Fruit fly (Drosophila melanogaster): ENCODE measurements around the gene CG32191.
A peak's percentile ranks its signal among the peaks of the same experiment; 100 is the strongest.

Gene CG32191

DNA sequence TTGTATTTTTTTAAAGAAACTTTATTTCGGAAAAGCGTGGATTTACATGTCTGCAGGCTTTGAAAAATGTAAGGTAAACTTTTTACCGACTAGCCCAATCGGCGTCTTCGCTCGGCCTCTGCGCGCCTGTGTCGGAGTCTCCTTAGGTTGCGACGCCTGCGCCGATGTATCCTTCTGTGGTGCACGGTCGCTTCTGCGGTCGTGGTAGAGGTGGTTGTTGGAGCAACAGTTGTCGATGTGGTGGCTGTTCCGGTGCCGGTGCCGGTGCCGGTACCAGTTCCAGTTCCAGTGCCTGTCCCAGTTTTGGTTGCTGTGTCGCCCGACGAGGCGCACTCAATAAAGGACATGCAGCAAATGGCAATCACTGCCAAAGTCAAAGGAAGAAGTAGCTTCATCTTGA, 17.9 kb downstream of the CG32191 start (continued):
- TF ChIP-seq twi (tag; optimal IDR thresholded peaks at IDR 0.05) (no peak), Dp (GFP tag; optimal IDR thresholded peaks at IDR 0.05) (no peak)

DNA sequence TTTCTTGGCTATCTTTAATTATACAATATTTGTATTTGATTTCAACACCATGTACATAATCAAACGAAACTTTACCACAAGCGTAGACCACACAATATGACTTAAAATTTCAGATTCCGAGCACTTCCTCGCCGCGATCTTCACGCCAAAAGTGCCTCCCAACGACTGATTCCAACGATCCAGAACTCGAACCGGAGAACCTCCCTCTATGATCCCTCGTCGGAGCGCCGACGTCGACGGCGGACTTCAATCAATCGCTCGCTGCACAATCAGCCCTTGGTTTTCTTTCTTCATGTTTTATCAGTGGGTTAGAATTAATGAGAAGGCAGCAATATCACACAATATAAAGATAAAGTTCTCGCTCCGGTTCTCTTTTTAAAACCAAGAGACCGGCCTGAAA, 45.0 kb downstream of the CG32191 start, which contains the start of the genes Adgf-A and Adgf-A2:
TSS of gene Adgf-A (minus strand) at position 172 of the 400 bp plus-strand sequence.
TSS of gene Adgf-A2 (minus strand) at position 172 of the 400 bp plus-strand sequence.
- 0 out of 2 replicates have a peak, but pooled peaks have one; percentile 8 for TF ChIP-seq ttk (GFP tag; IDR thresholded peaks at IDR 0.05)
- no peak for TF ChIP-seq hkb (optimal IDR thresholded peaks at IDR 0.05)
- TF ChIP-seq hkb (GFP tag; IDR thresholded peaks at IDR 0.05): no peak
- peak; percentile 73 for TF ChIP-seq Jarid2 (GFP tag; optimal IDR thresholded peaks at IDR 0.05)
- peak in 1 of 2 experiments; percentile 7 for TF ChIP-seq Trl (optimal IDR thresholded peaks at IDR 0.05)
- no peak for TF ChIP-seq Trl (GFP tag; optimal IDR thresholded peaks at IDR 0.05)
- TF ChIP-seq luna (GFP tag; optimal IDR thresholded peaks at IDR 0.05): no peak
- no peak for TF ChIP-seq NC2β (GFP tag; optimal IDR thresholded peaks at IDR 0.05)
- TF ChIP-seq slou (GFP tag; optimal IDR thresholded peaks at IDR 0.05): no peak
- TF ChIP-seq lab (GFP tag; optimal IDR thresholded peaks at IDR 0.05): peak; percentile 20
- TF ChIP-seq CG15514 (GFP tag; optimal IDR thresholded peaks at IDR 0.05): peak; percentile 16
- TF ChIP-seq tna (GFP tag; IDR thresholded peaks at IDR 0.05; ENCODE audit: partially characterized antibody): no peak
- TF ChIP-seq CG1602 (GFP tag; optimal IDR thresholded peaks at IDR 0.05): no peak
- TF ChIP-seq CG2199 (GFP tag; IDR thresholded peaks at IDR 0.05): peak; percentile 92
- TF ChIP-seq grn (GFP tag; optimal IDR thresholded peaks at IDR 0.05): peak; percentile 11
- TF ChIP-seq psq (GFP tag; optimal IDR thresholded peaks at IDR 0.05): no peak
- peak; percentile 76 for TF ChIP-seq pros (GFP tag; optimal IDR thresholded peaks at IDR 0.05)
- no peak for TF ChIP-seq CG32772 (GFP tag; IDR thresholded peaks at IDR 0.05)
- no peak for TF ChIP-seq zfh1 (GFP tag; IDR thresholded peaks at IDR 0.05)
- no peak for TF ChIP-seq D19A (tag; optimal IDR thresholded peaks at IDR 0.05)
- TF ChIP-seq sr (GFP tag; IDR thresholded peaks at IDR 0.05): no peak
- peak; percentile 39; the same call in 1 of the 2 replicates for TF ChIP-seq chm (GFP tag; IDR thresholded peaks at IDR 0.05)
- peak; percentile 16 for TF ChIP-seq CG3163 (GFP tag; optimal IDR thresholded peaks at IDR 0.05)

DNA sequence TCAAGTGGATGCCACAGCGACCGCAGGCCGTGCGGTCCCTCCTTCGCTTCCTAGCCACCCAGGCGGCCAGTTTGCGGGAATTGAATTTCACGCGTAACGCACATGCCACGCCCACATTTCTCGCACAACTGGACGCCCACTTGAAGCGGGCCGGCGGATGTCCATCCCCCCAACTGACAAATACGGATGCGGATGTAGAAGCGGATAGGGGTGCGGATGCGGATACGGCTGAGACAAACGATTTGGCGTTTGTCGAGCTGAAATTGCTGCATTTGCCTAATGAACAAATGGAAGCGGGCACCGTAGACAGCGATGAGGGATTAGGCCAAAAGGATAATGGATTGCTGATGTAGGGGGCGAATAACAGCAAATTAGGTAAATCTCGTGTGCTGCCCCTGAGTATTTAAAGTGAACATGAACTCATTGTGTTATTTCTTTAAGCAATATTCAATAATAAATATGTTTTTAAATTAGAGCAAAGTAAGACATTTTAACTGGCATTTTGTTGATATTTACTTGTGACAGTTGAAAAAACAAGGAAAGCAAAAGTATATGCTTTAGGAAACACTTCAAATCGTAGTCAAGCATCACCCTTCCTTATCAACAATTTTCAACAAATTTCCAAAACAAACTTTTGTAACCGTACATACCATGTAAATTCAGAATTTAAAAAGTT, 49.7 kb downstream of the CG32191 start, which contains the start of gene CG32181:
TSS of gene CG32181 (plus strand) at position 626 of the 676 bp plus-strand sequence.
- TF ChIP-seq CG3065 (GFP tag; optimal IDR thresholded peaks at IDR 0.05) (peak; percentile 53), dmrt11E (tag; optimal IDR thresholded peaks at IDR 0.05) (no peak), sens (GFP tag) (peak; percentile 19), Ets65A (GFP tag) (peak; percentile 73), CG13775 (GFP tag; optimal IDR thresholded peaks at IDR 0.05) (peak; percentile 91), CoRest (tag; optimal IDR thresholded peaks at IDR 0.05) (no peak), sr (GFP tag; IDR thresholded peaks at IDR 0.05) (no peak), nau (GFP tag; optimal IDR thresholded peaks at IDR 0.05) (no peak)

DNA sequence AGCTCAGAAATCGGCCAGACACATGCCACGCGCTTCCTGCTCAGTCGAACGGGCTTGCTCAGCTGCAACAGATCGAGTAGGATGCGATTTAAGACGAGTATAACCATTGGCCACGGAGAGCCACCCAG, 51.0 kb downstream of the CG32191 start, which contains the start of gene CG32182:
TSS of gene CG32182 (plus strand) at position 29 of the 128 bp plus-strand sequence.
- TF ChIP-seq CG6791 (GFP tag; IDR thresholded peaks at IDR 0.05; ENCODE audit: partially characterized antibody): 0 out of 3 replicates have a peak, but pooled peaks have one; percentile 3
- no peak for TF ChIP-seq ind (GFP tag; optimal IDR thresholded peaks at IDR 0.05)
- TF ChIP-seq her (GFP tag; optimal IDR thresholded peaks at IDR 0.05): no peak
- TF ChIP-seq lov (optimal IDR thresholded peaks at IDR 0.05): no peak
- 0 out of 3 replicates have a peak, but pooled peaks have one; percentile 2 for TF ChIP-seq lov (GFP tag; IDR thresholded peaks at IDR 0.05)

All from whole organism, embryonic.